Worm (Caenorhabditis elegans): ENCODE results near the gene clec-252.
"Not testable (repeated sequence)": the region's sequence is repeated elsewhere in the genome, so short reads cannot be mapped to it uniquely, and the experiment has no call there.

ce11 chrV:18762044-18762443 is 13.4 kb upstream of the clec-252 start, which contains the start of gene F11D11.22:
- TF ChIP-seq cog-1 (tag; optimal IDR thresholded peaks at IDR 0.05); ztf-29 (GFP tag; IDR thresholded peaks at IDR 0.05); flt-1 (GFP tag; IDR thresholded peaks at IDR 0.05); klf-2 (GFP tag; conservative IDR thresholded peaks at IDR 0.05); ref-1 (GFP tag; conservative IDR thresholded peaks at IDR 0.05); T22C8.4 (GFP tag; IDR thresholded peaks at IDR 0.05); med-1 (GFP tag; optimal IDR thresholded peaks at IDR 0.05; ENCODE audit: insufficient read depth); ztf-23 (GFP tag; IDR thresholded peaks at IDR 0.05): not testable (repeated sequence)
